Worm (Caenorhabditis elegans) whole organism, L2 larva: ENCODE data around the gene trpp-11.

ENCODE experiments used
- C34F6.9 ChIP-seq: fragments of 150-350 bp; optimal IDR thresholded peaks from 2 replicates; lab custom pipeline; 2014; ENCODE audit warnings: missing biosample characterization, missing genetic modification characterization
- F13H6.1 ChIP-seq: sonication (generic microtip); optimal IDR thresholded peaks from 2 replicates; lab custom pipeline; 2016; ENCODE audit warnings: missing genetic modification characterization, missing compliant biosample characterization
- R02D3.7 ChIP-seq: fragments of 150-350 bp; optimal IDR thresholded peaks from 2 replicates; lab custom pipeline; 2014; ENCODE audit warnings: missing biosample characterization, missing genetic modification characterization
- ZK546.5 ChIP-seq: sonication (generic microtip); optimal IDR thresholded peaks from 2 replicates; lab custom pipeline; 2017; ENCODE audit warnings: missing biosample characterization, missing genetic modification characterization
- aly-2 ChIP-seq: fragments of 150-350 bp; optimal IDR thresholded peaks from 2 replicates; lab custom pipeline; 2014; ENCODE audit warnings: missing biosample characterization, missing genetic modification characterization
- ama-1 ChIP-seq: fragments of 150-350 bp; optimal IDR thresholded peaks from 2 replicates; lab custom pipeline; 2018; ENCODE audit warnings: inconsistent platforms
- blmp-1 ChIP-seq: sonication (generic microtip); optimal IDR thresholded peaks from 2 replicates; lab custom pipeline; 2017; ENCODE audit warnings: missing genetic modification characterization, mild to moderate bottlenecking, missing compliant biosample characterization, antibody characterized with exemption, moderate library complexity; ENCODE audit not compliant: insufficient read depth
- ceh-16 ChIP-seq: fragments of 150-350 bp; optimal IDR thresholded peaks from 2 replicates; lab custom pipeline; 2014; ENCODE audit warnings: missing biosample characterization, missing genetic modification characterization
- crh-2 ChIP-seq: sonication (generic microtip); optimal IDR thresholded peaks from 2 replicates; lab custom pipeline; 2017; ENCODE audit warnings: missing biosample characterization, missing genetic modification characterization
- dmd-4 ChIP-seq: sonication (generic microtip); optimal IDR thresholded peaks from 2 replicates; lab custom pipeline; 2017; ENCODE audit warnings: missing biosample characterization, missing genetic modification characterization
- fos-1 ChIP-seq: fragments of 150-350 bp; optimal IDR thresholded peaks from 2 replicates; lab custom pipeline; 2014; ENCODE audit warnings: missing biosample characterization, missing genetic modification characterization
- lin-11 ChIP-seq: fragments of 150-350 bp; sonication (generic microtip); optimal IDR thresholded peaks from 2 replicates; lab custom pipeline; 2014; ENCODE audit warnings: missing biosample characterization, missing genetic modification characterization, inconsistent platforms, mixed read lengths
- lin-39 ChIP-seq: fragments of 150-350 bp; optimal IDR thresholded peaks from 2 replicates; lab custom pipeline; 2014; ENCODE audit warnings: missing biosample characterization, missing genetic modification reagents, missing genetic modification characterization
- lsy-2 ChIP-seq, 2 experiments: fragments of 150-350 bp in 1 of 2; sonication (generic microtip) in 1 of 2; optimal IDR thresholded peaks; 2 replicates each; lab custom pipeline; 2014 to 2017; ENCODE audit warnings: missing biosample characterization in 2 of 2, missing genetic modification characterization in 2 of 2
- mbf-1 ChIP-seq: sonication (generic microtip); optimal IDR thresholded peaks from 2 replicates; lab custom pipeline; 2017; ENCODE audit warnings: missing biosample characterization, missing genetic modification characterization
- nhr-10 ChIP-seq: sonication (generic microtip); optimal IDR thresholded peaks from 2 replicates; lab custom pipeline; 2017; ENCODE audit warnings: missing biosample characterization, missing genetic modification characterization
- nhr-11 ChIP-seq: fragments of 150-350 bp; optimal IDR thresholded peaks from 2 replicates; lab custom pipeline; 2014; ENCODE audit warnings: missing biosample characterization, missing genetic modification characterization
- nhr-12 ChIP-seq: fragments of 150-350 bp; optimal IDR thresholded peaks from 2 replicates; lab custom pipeline; 2014; ENCODE audit warnings: missing biosample characterization, missing genetic modification characterization
- nhr-129 ChIP-seq: fragments of 150-350 bp; optimal IDR thresholded peaks from 2 replicates; lab custom pipeline; 2014; ENCODE audit warnings: missing biosample characterization, missing genetic modification characterization
- nhr-21 ChIP-seq: fragments of 150-350 bp; optimal IDR thresholded peaks from 2 replicates; lab custom pipeline; 2014; ENCODE audit warnings: missing biosample characterization, missing genetic modification characterization
- nhr-23 ChIP-seq: fragments of 150-350 bp; optimal IDR thresholded peaks from 2 replicates; lab custom pipeline; 2014; ENCODE audit warnings: missing biosample characterization, missing genetic modification reagents, missing genetic modification characterization
- nhr-237 ChIP-seq: fragments of 150-350 bp; optimal IDR thresholded peaks from 2 replicates; lab custom pipeline; 2014; ENCODE audit warnings: missing biosample characterization, missing genetic modification characterization
- nhr-25 ChIP-seq: fragments of 150-350 bp; sonication (generic microtip); optimal IDR thresholded peaks from 3 replicates; lab custom pipeline; 2014; ENCODE audit warnings: missing biosample characterization, missing genetic modification characterization
- peb-1 ChIP-seq: fragments of 150-350 bp; optimal IDR thresholded peaks from 2 replicates; lab custom pipeline; 2014; ENCODE audit warnings: missing biosample characterization, missing genetic modification characterization
- sem-4 ChIP-seq: fragments of 150-350 bp; optimal IDR thresholded peaks from 2 replicates; lab custom pipeline; 2014; ENCODE audit warnings: missing biosample characterization, missing genetic modification reagents, missing genetic modification characterization
- skn-1 ChIP-seq: sonication (generic microtip); optimal IDR thresholded peaks from 2 replicates; lab custom pipeline; 2017; ENCODE audit warnings: missing biosample characterization, missing genetic modification characterization
- sma-3 ChIP-seq: sonication (generic microtip); optimal IDR thresholded peaks from 2 replicates; lab custom pipeline; 2016; ENCODE audit warnings: missing genetic modification reagents, missing genetic modification characterization, missing compliant biosample characterization
- sma-9 ChIP-seq, 2 experiments: fragments of 150-350 bp in 1 of 2; sonication (generic microtip) in 1 of 2; optimal IDR thresholded peaks; 2 replicates each; lab custom pipeline; 2014 to 2016; ENCODE audit warnings: missing genetic modification characterization in 2 of 2, mild to moderate bottlenecking in 1 of 2, missing biosample characterization in 1 of 2, missing compliant biosample characterization in 1 of 2, missing genetic modification reagents in 1 of 2, moderate library complexity in 1 of 2
- snpc-4 ChIP-seq: fragments of 150-350 bp; optimal IDR thresholded peaks from 2 replicates; lab custom pipeline; 2014; ENCODE audit warnings: missing biosample characterization, missing genetic modification characterization
- unc-39 ChIP-seq: fragments of 150-350 bp; optimal IDR thresholded peaks from 2 replicates; lab custom pipeline; 2014; ENCODE audit warnings: missing biosample characterization, missing genetic modification characterization
- unc-55 ChIP-seq: fragments of 150-350 bp; sonication (generic microtip); optimal IDR thresholded peaks from 3 replicates; lab custom pipeline; 2014; ENCODE audit warnings: missing biosample characterization, missing genetic modification reagents, missing genetic modification characterization
- unc-62 ChIP-seq: fragments of 150-350 bp; optimal IDR thresholded peaks from 2 replicates; lab custom pipeline; 2014; ENCODE audit warnings: missing biosample characterization, missing genetic modification reagents, missing genetic modification characterization
- zag-1 ChIP-seq: fragments of 150-350 bp; optimal IDR thresholded peaks from 2 replicates; lab custom pipeline; 2014; ENCODE audit warnings: missing biosample characterization, missing genetic modification characterization
- ztf-1 ChIP-seq: fragments of 200-800 bp; sonication (Bioruptor generic); conservative IDR thresholded peaks from 2 replicates; pipeline ENCODE4 v1.3.6; 2022; ENCODE audit warnings: missing genetic modification characterization, missing compliant biosample characterization
- ztf-4 ChIP-seq: fragments of 150-350 bp; optimal IDR thresholded peaks from 2 replicates; lab custom pipeline; 2014; ENCODE audit warnings: missing biosample characterization, missing genetic modification characterization

The trpp-11 gene

DNA sequence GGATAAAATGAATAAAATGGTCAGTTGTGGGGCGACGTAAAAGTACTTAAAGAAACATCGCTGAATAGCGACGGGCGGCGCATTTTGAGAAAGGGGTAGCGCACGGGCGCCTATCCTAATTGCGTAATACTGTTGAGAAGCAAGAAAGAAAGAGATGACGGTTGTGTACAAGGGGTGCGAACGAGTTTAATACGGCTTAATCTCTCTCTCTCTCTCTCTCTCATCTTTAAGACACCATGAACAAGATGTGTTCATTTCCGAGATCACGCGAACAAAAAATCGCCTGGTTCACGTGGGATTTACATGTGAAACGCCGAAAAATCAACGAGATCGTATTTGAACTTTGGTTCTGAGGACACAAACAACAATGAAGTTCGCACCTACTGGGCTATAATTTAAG lies 35.3 kb upstream of the trpp-11 start:
- TF ChIP-seq lsy-2 (tag; optimal IDR thresholded peaks at IDR 0.05; lab: Kevin White, UChicago) (no peak), lin-11 (no peak), nhr-25 (peak; percentile 42), snpc-4 (tag; lab: Kevin White, UChicago) (no peak), zag-1 (tag; lab: Kevin White, UChicago) (no peak), ztf-4 (tag; lab: Kevin White, UChicago) (no peak), ztf-1 (GFP tag; lab: Robert Waterston, UW) (no peak)

DNA sequence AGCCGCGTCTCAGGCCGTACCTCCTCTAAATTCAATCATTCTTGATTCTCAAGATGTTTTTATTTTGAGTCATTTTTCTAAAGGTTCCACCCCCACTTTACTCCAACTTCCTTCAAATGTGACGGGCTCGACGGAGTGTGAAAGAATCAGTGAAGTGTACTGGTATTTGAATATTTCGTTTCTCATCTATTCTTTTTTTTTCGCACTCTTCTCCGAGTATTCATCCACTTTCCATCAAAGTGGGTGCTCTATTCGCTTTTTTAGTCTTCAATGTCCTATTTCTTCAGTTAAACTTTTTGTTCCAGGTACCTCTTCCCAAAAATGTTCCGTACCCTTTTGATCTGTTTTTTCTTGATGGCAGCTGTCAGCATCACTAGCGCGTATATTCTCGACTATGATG lies 33.5 kb upstream of the trpp-11 start, which contains the start of gene nlp-52:
Gene nlp-52 (plus strand): TSS at position 301 of the 400 bp plus-strand sequence.
- no peak for TF ChIP-seq nhr-23 (tag; lab: Kevin White, UChicago)
- TF ChIP-seq, all 48 proteins: peak for 0

DNA sequence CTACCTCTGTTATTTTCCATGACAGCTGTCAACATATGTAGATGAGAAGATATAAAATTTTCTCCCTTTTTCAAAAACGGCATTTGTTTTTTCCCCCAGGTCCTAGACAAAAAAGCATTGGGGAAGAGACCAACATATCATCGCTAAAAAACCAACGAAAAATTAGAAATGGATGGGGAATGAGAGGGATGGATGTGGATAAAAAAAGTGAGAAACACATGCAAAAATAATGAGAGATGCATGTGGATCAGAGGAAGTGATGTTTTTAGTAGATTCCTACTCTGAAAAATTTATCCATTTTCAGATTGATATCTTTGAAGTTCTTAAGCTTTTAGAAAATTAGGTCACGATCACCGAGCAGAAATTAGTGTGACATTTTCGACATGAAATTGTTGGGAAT lies 32.4 kb upstream of the trpp-11 start:
- TF ChIP-seq sem-4 = no peak
- TF ChIP-seq unc-55 = peak; percentile 57

DNA sequence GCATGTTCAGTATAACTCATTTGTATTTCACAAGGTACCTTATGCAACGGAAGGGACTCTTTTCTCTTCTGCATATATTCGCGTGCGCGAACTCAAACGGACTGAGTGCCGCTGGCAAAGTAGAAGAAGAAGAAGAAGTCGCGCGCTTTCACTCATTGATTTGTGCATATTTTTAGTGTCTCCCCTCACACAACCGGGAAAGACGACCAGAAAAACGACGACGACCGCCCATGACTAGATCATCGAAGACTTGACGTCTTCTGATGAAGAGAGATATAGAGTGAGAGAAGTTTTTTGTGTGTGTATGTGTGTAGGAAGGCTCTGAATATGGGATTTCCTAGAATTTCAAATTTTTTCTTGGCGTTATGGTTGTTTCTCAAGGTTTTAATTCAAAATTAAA lies 30.5 kb upstream of the trpp-11 start:
- TF ChIP-seq unc-55 (peak; percentile 82), nhr-129 (tag; lab: Kevin White, UChicago) (peak; percentile 47), lin-11 (peak; percentile 18), sma-9 (GFP tag; optimal IDR thresholded peaks at IDR 0.05; lab: Kevin White, UChicago) (peak; percentile 3), sma-9 (tag; optimal IDR thresholded peaks at IDR 0.05; lab: Kevin White, UChicago) (no peak), peb-1 (no peak), nhr-21 (tag; lab: Kevin White, UChicago) (no peak), C34F6.9 (peak; percentile 72), skn-1 (tag; lab: Kevin White, UChicago) (no peak), ceh-16 (tag; lab: Kevin White, UChicago) (no peak), lsy-2 (tag; optimal IDR thresholded peaks at IDR 0.05; lab: Kevin White, UChicago) (peak in 1 of 2 experiments; percentile 47), F13H6.1 (tag; lab: Kevin White, UChicago) (peak; percentile 29), crh-2 (peak; percentile 58), aly-2 (tag; lab: Kevin White, UChicago) (no peak)
- TF ChIP-seq, all 48 proteins: peak for 8

DNA sequence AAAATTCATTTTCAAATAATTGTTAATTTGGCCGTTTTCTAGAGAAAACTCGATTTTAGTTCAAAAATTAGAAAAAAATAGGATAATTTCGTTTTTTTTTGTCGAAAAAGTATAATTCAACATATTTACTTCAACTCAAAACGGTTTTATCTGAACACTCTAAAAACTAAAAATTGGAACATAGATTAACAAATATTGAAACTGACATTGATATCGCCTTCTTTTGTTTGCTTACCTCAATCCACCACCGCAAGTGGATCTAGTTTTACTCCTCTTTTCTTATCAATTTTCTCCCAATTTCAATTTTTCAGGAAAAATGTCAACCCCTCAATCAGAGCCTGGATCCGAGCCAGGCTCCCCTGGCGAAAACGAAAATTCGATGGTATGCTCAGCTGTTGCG lies 30.1 kb upstream of the trpp-11 start, which contains the start of gene ptl-1:
Gene ptl-1 (plus strand): TSS at position 301 of the 400 bp plus-strand sequence.
- TF ChIP-seq mbf-1 (no peak), nhr-23 (tag; lab: Kevin White, UChicago) (no peak)

DNA sequence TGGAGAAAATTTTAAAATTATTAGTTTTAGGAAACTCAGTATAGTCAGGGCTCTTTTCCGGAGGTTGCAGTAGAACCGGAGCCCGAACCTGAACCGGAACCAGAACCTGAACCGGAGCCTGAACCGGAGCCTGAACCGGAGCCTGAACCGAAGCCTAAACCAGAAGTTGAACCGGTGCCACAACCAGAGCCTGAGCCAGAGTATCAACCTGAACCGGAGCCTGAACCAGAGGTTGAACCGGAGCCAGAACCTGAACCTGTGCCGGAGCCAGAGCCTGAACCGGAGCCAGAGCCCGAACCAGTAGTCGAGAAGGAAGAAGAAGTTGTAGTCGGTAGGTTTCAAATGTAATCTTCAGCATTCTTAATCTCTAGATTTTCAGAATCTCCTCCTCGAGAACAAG lies 26.4 kb upstream of the trpp-11 start:
- TF ChIP-seq dmd-4 (tag; lab: Kevin White, UChicago) = no peak
- TF ChIP-seq sma-3 (GFP tag; lab: Kevin White, UChicago) = no peak
- TF ChIP-seq nhr-237 = no peak
- TF ChIP-seq unc-55 = no peak
- TF ChIP-seq aly-2 (tag; lab: Kevin White, UChicago) = no peak
- TF ChIP-seq lsy-2 (tag; optimal IDR thresholded peaks at IDR 0.05; lab: Kevin White, UChicago) = no peak
- TF ChIP-seq, all 48 proteins: peak for 0

DNA sequence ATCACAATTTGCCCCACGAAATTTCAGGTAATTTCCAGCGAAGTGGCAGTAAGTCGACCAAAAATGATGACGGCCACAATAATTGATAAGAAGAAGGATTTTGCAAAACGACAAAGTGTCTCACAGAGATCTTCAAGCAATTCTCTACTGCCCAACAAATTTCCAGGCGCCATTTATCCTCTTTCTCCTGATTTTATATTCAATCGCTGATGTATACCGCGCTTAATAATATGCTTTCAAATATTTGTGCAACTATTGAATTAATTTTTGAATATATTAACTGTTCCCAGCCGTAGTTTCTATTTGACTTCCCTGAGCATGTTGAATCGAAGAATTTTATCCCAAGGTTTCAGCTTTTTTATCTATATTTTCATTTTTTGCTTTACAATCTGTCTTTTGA lies 24.0 kb upstream of the trpp-11 start, which contains the start of gene tpst-2:
Gene tpst-2 (plus strand): TSS at position 301 of the 400 bp plus-strand sequence.
- TF ChIP-seq unc-55 (no peak), nhr-25 (no peak), ama-1 (lab: Kevin White, UChicago) (no peak), nhr-237 (no peak), C34F6.9 (no peak), ztf-4 (tag; lab: Kevin White, UChicago) (no peak), nhr-11 (tag; lab: Kevin White, UChicago) (no peak), nhr-12 (tag; lab: Kevin White, UChicago) (no peak), crh-2 (no peak), aly-2 (tag; lab: Kevin White, UChicago) (no peak), blmp-1 (tag; lab: Kevin White, UChicago) (no peak), unc-62 (no peak), nhr-10 (tag; lab: Kevin White, UChicago) (no peak), lin-11 (no peak), unc-39 (tag; lab: Kevin White, UChicago) (no peak), ztf-1 (GFP tag; lab: Robert Waterston, UW) (no peak), R02D3.7 (tag; lab: Kevin White, UChicago) (no peak), fos-1 (no peak), lin-39 (tag; lab: Kevin White, UChicago) (no peak), ZK546.5 (no peak)
